Fruit fly (Drosophila melanogaster): ENCODE results near the gene Gas8.

The Gas8 gene

DNA sequence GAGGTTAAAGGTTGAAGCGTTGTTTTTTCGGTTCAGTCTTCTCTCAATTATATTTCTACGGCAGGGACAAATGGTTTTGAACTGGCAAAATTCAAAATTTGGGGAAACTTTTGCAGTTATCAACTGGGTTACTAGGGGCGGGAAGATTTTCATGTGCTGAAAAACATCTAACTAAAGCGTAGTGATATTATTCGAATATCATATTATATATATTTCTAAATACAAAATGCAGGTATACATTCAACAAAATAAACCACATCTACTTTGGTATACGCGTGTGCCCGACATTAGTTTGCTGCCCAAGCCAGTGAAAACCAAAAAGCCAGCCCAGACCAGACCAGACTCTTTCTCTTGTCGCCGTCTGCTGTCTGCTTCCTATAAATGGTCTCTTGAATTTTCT lies at the start of gene Gas8:
Gene Gas8, minus strand, starts transcription at position 101 of the 400 bp plus-strand sequence.
- TF ChIP-seq insv (optimal IDR thresholded peaks at IDR 0.05) (no peak), h (optimal IDR thresholded peaks at IDR 0.05) (no peak), Sin3A (optimal IDR thresholded peaks at IDR 0.05) (no peak), psq (optimal IDR thresholded peaks at IDR 0.05) (no peak), Myc (optimal IDR thresholded peaks at IDR 0.05) (no peak), ttk (optimal IDR thresholded peaks at IDR 0.05) (no peak)

DNA sequence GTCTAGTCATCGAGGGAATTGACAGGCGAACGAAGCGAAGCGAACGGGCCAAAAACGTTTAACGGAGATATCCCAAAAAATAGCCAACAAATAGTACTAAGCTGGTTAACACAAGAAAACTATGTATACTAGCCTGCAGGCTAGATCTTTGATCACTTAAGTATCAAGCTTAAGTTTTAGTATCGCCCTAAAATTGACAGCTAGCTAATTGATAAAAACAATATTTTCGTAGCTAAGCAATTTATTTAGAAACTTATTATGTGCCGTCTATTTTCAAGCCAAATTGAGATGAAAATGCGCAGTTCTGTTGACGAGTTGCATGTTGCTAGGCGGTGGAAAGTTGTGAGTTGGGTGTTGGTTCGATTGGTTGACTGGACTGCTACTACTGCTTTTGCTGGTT lies 44.6 kb upstream of the Gas8 start:
- TF ChIP-seq psq (optimal IDR thresholded peaks at IDR 0.05) (no peak), ttk (optimal IDR thresholded peaks at IDR 0.05) (no peak), Sin3A (optimal IDR thresholded peaks at IDR 0.05) (no peak), insv (optimal IDR thresholded peaks at IDR 0.05) (no peak), h (optimal IDR thresholded peaks at IDR 0.05) (no peak), Myc (optimal IDR thresholded peaks at IDR 0.05) (no peak)

DNA sequence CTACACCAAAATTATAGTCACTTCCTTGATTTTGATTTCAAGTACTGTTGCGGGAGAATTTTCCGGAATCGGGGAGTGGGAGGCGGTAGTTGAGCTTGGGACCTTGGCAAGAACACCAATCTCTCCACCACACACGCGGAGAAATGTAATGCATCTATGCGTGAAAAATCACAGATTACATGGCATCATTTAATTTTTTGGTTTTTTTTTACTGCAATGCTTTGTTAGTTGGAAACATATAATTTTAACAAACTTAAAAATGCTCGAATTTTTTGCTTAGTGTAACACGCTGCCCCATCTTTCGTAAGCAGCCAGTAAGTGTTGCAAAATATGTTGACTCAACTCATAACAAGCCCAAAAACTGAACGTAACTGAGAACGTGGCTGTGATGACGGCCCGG lies 43.9 kb upstream of the Gas8 start:
- TF ChIP-seq h (optimal IDR thresholded peaks at IDR 0.05) = no peak

DNA sequence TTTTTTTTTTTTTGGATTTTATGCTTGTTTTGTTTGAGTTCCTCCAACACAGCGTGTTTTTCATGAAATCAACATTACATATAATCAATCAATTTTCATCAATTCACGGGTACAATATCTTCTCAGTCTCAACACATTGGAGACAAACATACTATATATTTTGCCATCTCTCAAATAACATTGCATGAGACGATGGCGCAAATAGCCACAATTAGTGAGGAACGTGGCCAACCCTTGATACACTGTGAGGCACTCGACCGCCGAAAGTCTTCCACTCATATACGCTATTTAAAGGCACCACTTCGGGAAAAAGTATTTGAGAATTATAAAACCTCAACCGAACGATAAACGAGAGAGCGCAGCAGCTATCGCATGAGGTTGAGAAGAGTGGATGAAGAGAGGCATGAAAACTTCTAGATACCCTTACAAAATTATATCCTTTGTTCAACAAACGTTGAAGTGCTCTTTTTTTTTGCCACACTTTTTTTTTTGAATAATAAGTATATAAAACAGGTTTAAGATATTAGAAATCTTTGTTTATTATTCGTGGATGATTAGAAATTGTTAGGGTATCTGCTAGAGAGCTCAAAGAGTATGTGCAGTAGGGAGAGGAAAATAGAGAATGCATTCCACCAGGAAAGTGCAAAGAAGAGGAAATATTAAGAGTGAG lies 41.3 kb upstream of the Gas8 start:
- TF ChIP-seq psq (optimal IDR thresholded peaks at IDR 0.05) = no peak
- no peak for TF ChIP-seq Sin3A (optimal IDR thresholded peaks at IDR 0.05)
- no peak for TF ChIP-seq h (optimal IDR thresholded peaks at IDR 0.05)
- TF ChIP-seq ttk (optimal IDR thresholded peaks at IDR 0.05) = no peak
- TF ChIP-seq insv (optimal IDR thresholded peaks at IDR 0.05) = no peak

DNA sequence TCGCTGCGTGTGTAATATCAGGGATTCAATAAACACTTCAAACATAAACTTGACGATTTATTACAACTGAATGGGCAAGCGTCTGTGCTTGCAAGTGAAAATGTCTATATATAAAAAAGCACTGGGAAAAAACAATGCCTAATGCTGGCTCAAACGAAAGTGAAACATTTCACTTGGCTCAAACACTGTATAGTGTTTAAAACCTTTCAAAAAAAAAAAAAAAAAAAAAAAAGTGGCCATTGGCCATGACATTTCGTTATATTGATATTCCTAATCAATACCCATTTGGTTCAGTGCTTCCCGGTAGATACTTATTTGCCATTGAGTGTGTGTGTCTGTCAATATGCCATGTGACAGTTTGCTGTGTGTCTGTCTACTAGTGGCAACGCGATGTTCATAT lies 34.1 kb upstream of the Gas8 start:
- no peak for TF ChIP-seq Myc (optimal IDR thresholded peaks at IDR 0.05)
- no peak for TF ChIP-seq psq (optimal IDR thresholded peaks at IDR 0.05)
- no peak for TF ChIP-seq h (optimal IDR thresholded peaks at IDR 0.05)
- TF ChIP-seq Sin3A (optimal IDR thresholded peaks at IDR 0.05) = no peak
- TF ChIP-seq insv (optimal IDR thresholded peaks at IDR 0.05) = no peak
- no peak for TF ChIP-seq ttk (optimal IDR thresholded peaks at IDR 0.05)

DNA sequence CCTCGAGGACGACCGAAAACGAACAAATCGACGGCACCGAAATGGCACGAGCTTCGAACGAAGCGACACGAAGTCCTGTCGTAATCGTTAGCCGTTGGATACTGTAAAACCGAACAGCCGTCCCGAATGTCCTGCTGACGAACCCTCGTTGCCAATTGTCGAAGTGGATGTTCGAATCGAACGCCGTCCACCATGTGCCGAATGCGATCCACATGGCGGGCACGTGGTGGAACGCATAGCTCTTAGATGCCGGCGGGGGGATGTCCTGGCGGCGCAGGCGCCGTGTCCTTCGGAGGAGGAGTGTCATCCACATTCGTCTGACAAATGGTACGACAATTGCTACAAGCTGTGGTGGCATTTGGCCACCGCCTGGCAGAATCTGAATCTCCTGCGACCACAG lies 26.0 kb upstream of the Gas8 start:
- TF ChIP-seq psq (optimal IDR thresholded peaks at IDR 0.05) (no peak), ttk (optimal IDR thresholded peaks at IDR 0.05) (no peak), insv (optimal IDR thresholded peaks at IDR 0.05) (no peak), Sin3A (optimal IDR thresholded peaks at IDR 0.05) (no peak), h (optimal IDR thresholded peaks at IDR 0.05) (no peak), Myc (optimal IDR thresholded peaks at IDR 0.05) (no peak)

DNA sequence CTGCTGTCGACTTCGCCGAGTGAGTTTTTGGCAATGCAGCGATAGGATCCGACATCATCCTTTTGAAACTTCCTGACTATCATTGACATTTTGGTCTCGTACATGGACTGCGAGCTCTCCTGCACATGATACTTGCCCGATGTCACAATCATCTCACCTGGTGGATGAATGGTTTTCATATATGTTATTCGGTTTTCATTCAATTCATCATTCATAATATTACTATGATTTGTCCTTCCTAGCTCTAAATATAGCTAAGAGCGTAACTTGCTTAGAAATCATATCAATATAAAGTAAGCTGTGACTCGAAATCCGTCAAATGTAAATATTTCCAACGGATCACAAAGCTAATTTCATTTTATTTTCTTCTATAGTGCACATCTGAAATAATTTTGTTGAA lies 9.4 kb upstream of the Gas8 start, which contains the start of gene CG13021:
Gene CG13021, plus strand, starts transcription at position 301 of the 400 bp plus-strand sequence.
- TF ChIP-seq h (optimal IDR thresholded peaks at IDR 0.05) (no peak), ttk (optimal IDR thresholded peaks at IDR 0.05) (no peak), insv (optimal IDR thresholded peaks at IDR 0.05) (no peak), Sin3A (optimal IDR thresholded peaks at IDR 0.05) (no peak), Myc (optimal IDR thresholded peaks at IDR 0.05) (no peak), psq (optimal IDR thresholded peaks at IDR 0.05) (no peak)

DNA sequence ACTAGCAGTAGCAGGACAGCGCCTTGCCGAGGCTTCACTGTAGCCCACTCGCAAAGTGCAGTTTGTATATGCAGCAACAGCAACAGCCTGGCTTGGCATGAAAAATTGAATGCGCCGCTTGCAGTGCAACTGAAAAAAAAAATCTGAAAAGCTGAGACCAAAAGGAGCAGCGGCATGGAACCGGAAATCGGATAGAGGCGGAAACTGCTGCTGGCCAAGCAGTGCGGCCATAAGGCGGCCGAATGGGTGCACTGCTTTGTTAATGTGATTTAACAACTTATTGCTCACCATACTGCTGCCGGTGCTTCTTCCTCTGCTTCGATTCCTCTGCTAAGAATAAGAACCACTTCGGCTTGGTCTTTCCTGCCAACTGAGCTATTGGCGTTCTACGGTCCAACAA lies 400 bp downstream of the Gas8 start:
- TF ChIP-seq Myc (optimal IDR thresholded peaks at IDR 0.05) = no peak
- no peak for TF ChIP-seq insv (optimal IDR thresholded peaks at IDR 0.05)
- TF ChIP-seq Sin3A (optimal IDR thresholded peaks at IDR 0.05) = no peak
- TF ChIP-seq psq (optimal IDR thresholded peaks at IDR 0.05) = no peak
- TF ChIP-seq h (optimal IDR thresholded peaks at IDR 0.05) = no peak
- no peak for TF ChIP-seq ttk (optimal IDR thresholded peaks at IDR 0.05)

DNA sequence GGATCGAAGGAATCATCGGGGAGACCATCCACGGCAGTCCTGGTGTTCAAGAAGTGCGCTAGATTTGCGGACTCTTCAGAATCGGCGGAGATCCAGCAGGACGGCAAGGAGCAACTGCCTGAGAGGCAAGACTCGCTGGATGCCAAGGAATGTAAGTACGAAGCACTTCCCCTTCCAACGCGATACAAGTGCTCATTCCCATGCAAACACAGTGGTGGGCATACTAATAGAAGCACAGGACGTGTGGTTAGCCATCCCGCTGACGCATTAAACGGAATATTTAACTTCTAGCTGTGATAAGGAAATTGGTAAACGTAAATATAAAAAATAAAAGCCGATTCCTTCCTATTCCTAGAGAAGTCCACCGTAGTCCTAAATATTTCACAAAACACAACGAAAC lies 18.8 kb downstream of the Gas8 start:
- TF ChIP-seq h (optimal IDR thresholded peaks at IDR 0.05) (no peak), ttk (optimal IDR thresholded peaks at IDR 0.05) (no peak), psq (optimal IDR thresholded peaks at IDR 0.05) (no peak), Myc (optimal IDR thresholded peaks at IDR 0.05) (no peak), insv (optimal IDR thresholded peaks at IDR 0.05) (no peak), Sin3A (optimal IDR thresholded peaks at IDR 0.05) (no peak)

DNA sequence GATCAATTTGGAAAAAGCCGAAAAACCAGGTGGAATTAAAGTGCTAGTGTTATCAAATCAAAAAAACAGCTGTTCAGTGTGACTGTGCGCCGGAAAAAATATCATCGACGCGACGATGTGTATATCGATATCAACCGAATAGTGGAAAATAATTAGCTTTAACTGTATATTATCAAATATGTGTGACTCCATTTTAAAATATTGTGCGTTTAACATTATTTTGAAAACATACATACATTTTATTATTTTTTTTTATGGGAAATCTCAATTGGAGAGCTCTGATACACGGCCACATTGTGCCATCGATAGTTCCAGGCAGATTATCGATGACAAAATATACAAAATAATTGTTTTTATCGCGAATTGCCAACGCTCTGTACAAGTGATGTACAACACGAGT lies 19.3 kb downstream of the Gas8 start, which contains the start of the genes CG14270 and CG10803:
Gene CG14270, minus strand, starts transcription at position 75 of the 400 bp plus-strand sequence.
Gene CG10803, plus strand, starts transcription at position 347 of the 400 bp plus-strand sequence.
- TF ChIP-seq h (optimal IDR thresholded peaks at IDR 0.05) = no peak

DNA sequence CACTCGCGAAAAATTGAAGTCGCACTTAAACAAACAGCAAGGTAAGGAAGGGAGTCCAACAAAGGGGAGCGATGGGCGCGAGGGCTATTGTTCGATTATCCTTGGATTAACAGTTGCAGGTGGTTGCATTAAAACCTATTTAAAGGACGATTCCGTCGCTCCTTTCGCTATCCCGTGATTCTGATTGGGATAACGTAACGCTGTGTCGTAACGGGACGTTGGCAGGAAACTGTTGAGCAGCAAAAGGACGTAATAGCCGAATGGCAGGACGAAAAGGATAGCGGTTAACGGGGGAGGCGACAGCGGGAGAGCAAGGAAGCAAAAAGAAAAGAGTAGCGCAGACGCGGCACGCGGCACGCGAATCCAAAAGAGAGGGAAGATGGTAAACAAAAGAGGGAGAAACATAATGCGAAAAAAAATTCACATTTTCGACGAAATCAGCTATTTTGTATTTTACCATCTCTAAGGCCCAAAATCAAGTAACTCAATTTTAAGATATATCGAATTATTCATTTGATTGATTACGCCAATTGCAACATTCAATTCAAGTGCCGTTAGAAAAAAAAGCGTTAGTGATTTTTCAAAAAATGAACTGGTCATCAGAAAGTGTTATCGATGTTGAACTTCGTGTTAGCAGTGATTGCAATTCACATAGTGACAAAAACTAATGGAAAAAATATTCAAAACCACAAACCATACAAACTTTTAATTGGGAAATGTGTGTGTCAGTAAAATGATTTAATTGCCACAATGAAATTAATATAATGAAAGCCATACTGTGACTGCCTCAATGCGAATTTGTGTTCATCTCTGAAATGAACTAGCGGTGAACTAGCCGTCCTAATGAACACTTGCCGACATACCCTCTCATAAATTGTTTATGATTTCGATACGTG lies 22.3 kb downstream of the Gas8 start, which contains the start of the genes CG10804 and CG10802:
Gene CG10804, minus strand, starts transcription at position 204 of the 896 bp plus-strand sequence.
Gene CG10802, plus strand, starts transcription at position 847 of the 896 bp plus-strand sequence.
- TF ChIP-seq h (optimal IDR thresholded peaks at IDR 0.05) = no peak
- no peak for TF ChIP-seq Sin3A (optimal IDR thresholded peaks at IDR 0.05)
- TF ChIP-seq Myc (optimal IDR thresholded peaks at IDR 0.05) = no peak
- no peak for TF ChIP-seq psq (optimal IDR thresholded peaks at IDR 0.05)
- TF ChIP-seq ttk (optimal IDR thresholded peaks at IDR 0.05) = no peak

DNA sequence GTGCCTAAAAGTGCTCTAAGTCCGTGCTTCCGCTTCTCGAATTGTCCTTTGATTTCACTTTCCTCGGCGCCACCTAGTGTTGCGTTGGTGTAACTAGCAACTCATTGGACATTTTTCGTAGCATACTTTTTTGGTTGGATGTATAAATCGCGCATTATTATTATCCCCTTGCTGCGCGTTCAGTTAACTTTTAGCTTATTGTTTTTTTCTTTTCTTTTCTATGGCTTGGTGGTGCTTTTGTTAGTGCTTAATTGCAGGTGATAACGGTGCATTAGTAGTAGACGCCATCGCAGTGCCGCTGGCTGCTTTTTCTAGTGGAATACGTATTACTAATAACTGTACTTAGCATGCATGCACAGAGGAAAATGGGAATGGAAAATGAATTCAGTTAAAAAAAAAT lies 23.6 kb downstream of the Gas8 start:
- TF ChIP-seq insv (optimal IDR thresholded peaks at IDR 0.05) = no peak
- TF ChIP-seq Myc (optimal IDR thresholded peaks at IDR 0.05) = no peak
- TF ChIP-seq Sin3A (optimal IDR thresholded peaks at IDR 0.05) = no peak
- no peak for TF ChIP-seq psq (optimal IDR thresholded peaks at IDR 0.05)
- no peak for TF ChIP-seq h (optimal IDR thresholded peaks at IDR 0.05)
- no peak for TF ChIP-seq ttk (optimal IDR thresholded peaks at IDR 0.05)
